Fruit fly (Drosophila melanogaster): ENCODE results near the gene PDCD-5.
A peak's percentile ranks its signal among the peaks of the same experiment; 100 is the strongest.

PDCD-5 gene

dm6 chr3L:16190885-16191284 is 41.0 kb downstream of the PDCD-5 start:
- TF ChIP-seq Jra (GFP tag; optimal IDR thresholded peaks at IDR 0.05), result peak; percentile 9
- TF ChIP-seq Abd-B (GFP tag; optimal IDR thresholded peaks at IDR 0.05), result no peak
- peak; percentile 30 for TF ChIP-seq sage (GFP tag; optimal IDR thresholded peaks at IDR 0.05)
- no peak for TF ChIP-seq GATAd (GFP tag; optimal IDR thresholded peaks at IDR 0.05)
- TF ChIP-seq Sp1 (GFP tag; optimal IDR thresholded peaks at IDR 0.05), result peak; percentile 50
- TF ChIP-seq Hnf4 (GFP tag; optimal IDR thresholded peaks at IDR 0.05), result peak; percentile 61
- TF ChIP-seq ey (GFP tag; optimal IDR thresholded peaks at IDR 0.05), result peak; percentile 9
- TF ChIP-seq br (GFP tag; optimal IDR thresholded peaks at IDR 0.05), result peak; percentile 49
- peak; percentile 73 for TF ChIP-seq CrebA (GFP tag; optimal IDR thresholded peaks at IDR 0.05; ENCODE audit: borderline replicate concordance)
- peak; percentile 28 for TF ChIP-seq fru (GFP tag; optimal IDR thresholded peaks at IDR 0.05)
- TF ChIP-seq sv (GFP tag; optimal IDR thresholded peaks at IDR 0.05), result no peak
- TF ChIP-seq OdsH (GFP tag; optimal IDR thresholded peaks at IDR 0.05), result peak; percentile 45
- peak in 1 of 2 experiments; percentile 37 for TF ChIP-seq foxo (GFP tag; optimal IDR thresholded peaks at IDR 0.05)
- TF ChIP-seq h (GFP tag; optimal IDR thresholded peaks at IDR 0.05), result peak; percentile 54
- TF ChIP-seq rgr (GFP tag; optimal IDR thresholded peaks at IDR 0.05), result peak; percentile 49
- TF ChIP-seq CG32264 (GFP tag; optimal IDR thresholded peaks at IDR 0.05), result no peak
- no peak for TF ChIP-seq usp (GFP tag; optimal IDR thresholded peaks at IDR 0.05)
- TF ChIP-seq brk (GFP tag; optimal IDR thresholded peaks at IDR 0.05), result no peak
- TF ChIP-seq Dif (GFP tag; optimal IDR thresholded peaks at IDR 0.05; ENCODE audit: partially characterized antibody), result no peak
- TF ChIP-seq Vsx2 (GFP tag; optimal IDR thresholded peaks at IDR 0.05; ENCODE audit: partially characterized antibody), result peak; percentile 43
- TF ChIP-seq Rel (GFP tag; optimal IDR thresholded peaks at IDR 0.05), result no peak
- TF ChIP-seq Rel (tag; optimal IDR thresholded peaks at IDR 0.05), result peak; percentile 52
- TF ChIP-seq HLH106 (tag; optimal IDR thresholded peaks at IDR 0.05), result peak; percentile 18
- TF ChIP-seq Myc (optimal IDR thresholded peaks at IDR 0.05), result no peak
- TF ChIP-seq psq (GFP tag; optimal IDR thresholded peaks at IDR 0.05), result peak; percentile 0
- peak; percentile 22 for TF ChIP-seq Hr83 (GFP tag; optimal IDR thresholded peaks at IDR 0.05; ENCODE audit: poor library complexity, severe bottlenecking)

dm6 chr3L:16189925-16190231 is 42.0 kb downstream of the PDCD-5 start:
- TF ChIP-seq Hr83 (GFP tag; optimal IDR thresholded peaks at IDR 0.05; ENCODE audit: poor library complexity, severe bottlenecking) (peak; percentile 7), fru (GFP tag; optimal IDR thresholded peaks at IDR 0.05) (peak; percentile 13), Dif (GFP tag; optimal IDR thresholded peaks at IDR 0.05; ENCODE audit: partially characterized antibody) (peak; percentile 31), foxo (GFP tag; optimal IDR thresholded peaks at IDR 0.05) (peak in 1 of 2 experiments; percentile 11), usp (GFP tag; optimal IDR thresholded peaks at IDR 0.05) (no peak), br (GFP tag; optimal IDR thresholded peaks at IDR 0.05) (peak; percentile 23), Hnf4 (GFP tag; optimal IDR thresholded peaks at IDR 0.05) (peak; percentile 55), pan (optimal IDR thresholded peaks at IDR 0.05) (no peak), Dfd (GFP tag; optimal IDR thresholded peaks at IDR 0.05) (no peak), GATAd (GFP tag; optimal IDR thresholded peaks at IDR 0.05) (no peak), Rel (GFP tag; optimal IDR thresholded peaks at IDR 0.05) (no peak), Rel (tag; optimal IDR thresholded peaks at IDR 0.05) (peak; percentile 14), psq (GFP tag; optimal IDR thresholded peaks at IDR 0.05) (no peak)

- TF ChIP-seq Dif (GFP tag; optimal IDR thresholded peaks at IDR 0.05; ENCODE audit: partially characterized antibody) (no peak), h (GFP tag; optimal IDR thresholded peaks at IDR 0.05) (peak; percentile 14), dl (GFP tag; optimal IDR thresholded peaks at IDR 0.05; ENCODE audit: insufficient read depth in 1 of 2, partially characterized antibody in 2 of 2) (no peak), sage (GFP tag; optimal IDR thresholded peaks at IDR 0.05) (no peak), psq (GFP tag; optimal IDR thresholded peaks at IDR 0.05) (peak; percentile 35), br (GFP tag; optimal IDR thresholded peaks at IDR 0.05) (no peak), OdsH (GFP tag; optimal IDR thresholded peaks at IDR 0.05) (no peak), dmrt93B (GFP tag; optimal IDR thresholded peaks at IDR 0.05) (no peak), CrebA (GFP tag; optimal IDR thresholded peaks at IDR 0.05; ENCODE audit: borderline replicate concordance) (no peak), HLH106 (tag; optimal IDR thresholded peaks at IDR 0.05) (peak; percentile 50), woc (GFP tag; optimal IDR thresholded peaks at IDR 0.05) (peak; percentile 62), Sp1 (GFP tag; optimal IDR thresholded peaks at IDR 0.05) (peak; percentile 46), GATAd (GFP tag; optimal IDR thresholded peaks at IDR 0.05) (no peak), N (GFP tag; optimal IDR thresholded peaks at IDR 0.05) (no peak), rgr (GFP tag; optimal IDR thresholded peaks at IDR 0.05) (no peak), foxo (GFP tag; optimal IDR thresholded peaks at IDR 0.05) (peak in 1 of 2 experiments; percentile 60), Hr78 (GFP tag; optimal IDR thresholded peaks at IDR 0.05) (no peak), Hnf4 (GFP tag; optimal IDR thresholded peaks at IDR 0.05) (no peak), dsf (GFP tag; optimal IDR thresholded peaks at IDR 0.05; ENCODE audit: borderline replicate concordance) (no peak)
These were observed 42.5 kb downstream of the PDCD-5 start for dm6 chr3L:16189058-16189924.

Measured in whole organism, wandering third instar larva.